Worm (Caenorhabditis elegans) whole organism, young adult: ENCODE results near the gene C05E4.7.
A peak's percentile ranks its signal among the peaks of the same experiment; 100 is the strongest.

Experiments
- B0261.1 ChIP-seq: sonication (generic microtip); optimal IDR thresholded peaks from 2 replicates; lab custom pipeline; 2016; ENCODE audit warnings: mild to moderate bottlenecking, missing genetic modification characterization, moderate library complexity, missing compliant biosample characterization
- D2030.7 ChIP-seq: fragments of 200-800 bp; sonication (Bioruptor generic); IDR thresholded peaks from 2 replicates; pipeline ENCODE4 v1.3.6; 2022; ENCODE audit warnings: missing genetic modification reagents, missing genetic modification characterization, missing compliant biosample characterization
- F22D6.2 ChIP-seq: sonication (generic microtip); optimal IDR thresholded peaks from 2 replicates; lab custom pipeline; 2016; ENCODE audit warnings: mild to moderate bottlenecking, missing genetic modification characterization, missing compliant biosample characterization
- F49E8.2 ChIP-seq: sonication (generic microtip); optimal IDR thresholded peaks from 3 replicates; lab custom pipeline; 2017; ENCODE audit warnings: missing genetic modification characterization, mild to moderate bottlenecking, missing compliant biosample characterization, antibody characterized with exemption, moderate library complexity; ENCODE audit not compliant: insufficient read depth
- F52B5.7 ChIP-seq: sonication (generic microtip); optimal IDR thresholded peaks from 2 replicates; lab custom pipeline; 2016; ENCODE audit warnings: mild to moderate bottlenecking, missing genetic modification characterization, missing compliant biosample characterization
- F55B11.4 ChIP-seq: sonication (generic microtip); optimal IDR thresholded peaks from 2 replicates; lab custom pipeline; 2016; ENCODE audit warnings: missing compliant biosample characterization, missing genetic modification characterization, borderline replicate concordance; ENCODE audit not compliant: insufficient read depth
- K11D2.4 ChIP-seq: fragments of 200-800 bp; sonication (Bioruptor generic); IDR thresholded peaks from 2 replicates; pipeline ENCODE4 v1.3.6; 2022; ENCODE audit warnings: missing genetic modification reagents, missing genetic modification characterization, missing compliant biosample characterization
- T26A5.8 ChIP-seq: sonication (generic microtip); optimal IDR thresholded peaks from 2 replicates; lab custom pipeline; 2016; ENCODE audit warnings: missing genetic modification characterization, missing compliant biosample characterization
- Y53G8AR.9 ChIP-seq: fragments of 200-800 bp; sonication (Bioruptor generic); conservative IDR thresholded peaks from 2 replicates; pipeline ENCODE4 v1.3.6; 2022; ENCODE audit warnings: missing genetic modification reagents, missing genetic modification characterization, missing compliant biosample characterization
- Y67H2A.10 ChIP-seq: fragments of 200-800 bp; sonication (Bioruptor generic); conservative IDR thresholded peaks from 2 replicates; pipeline ENCODE4 v1.3.6; 2022; ENCODE audit warnings: missing genetic modification reagents, missing genetic modification characterization, missing compliant biosample characterization
- ZK185.1 ChIP-seq: sonication (generic microtip); optimal IDR thresholded peaks from 2 replicates; lab custom pipeline; 2016; ENCODE audit warnings: mild to moderate bottlenecking, missing genetic modification characterization, missing compliant biosample characterization; ENCODE audit not compliant: poor library complexity, severe bottlenecking
- attf-3 ChIP-seq: fragments of 200-800 bp; sonication (Bioruptor generic); conservative IDR thresholded peaks from 2 replicates; pipeline ENCODE4 v1.3.6; 2022; ENCODE audit warnings: missing genetic modification reagents, missing genetic modification characterization, missing compliant biosample characterization
- attf-6 ChIP-seq: fragments of 200-800 bp; sonication (Bioruptor generic); IDR thresholded peaks from 2 replicates; pipeline ENCODE4 v1.3.6; 2022; ENCODE audit warnings: missing genetic modification reagents, missing genetic modification characterization, missing compliant biosample characterization
- bed-2 ChIP-seq: fragments of 200-800 bp; sonication (Bioruptor generic); IDR thresholded peaks from 2 replicates; pipeline ENCODE4 v1.3.6; 2022; ENCODE audit warnings: missing genetic modification reagents, missing genetic modification characterization, missing compliant biosample characterization
- ccch-3 ChIP-seq: fragments of 200-800 bp; sonication (Bioruptor generic); optimal IDR thresholded peaks from 2 replicates; lab custom pipeline; 2018; ENCODE audit warnings: mild to moderate bottlenecking, missing genetic modification characterization, missing compliant biosample characterization
- cebp-1 ChIP-seq, 2 experiments: fragments of 200-800 bp in 1 of 2; sonication (Bioruptor generic) in 1 of 2; sonication (generic microtip) in 1 of 2; IDR thresholded peaks in 1 of 2; optimal IDR thresholded peaks in 1 of 2; 2 replicates each; pipeline versions ENCODE4 v1.3.6 to Lab custom; 2017 to 2022; ENCODE audit warnings: missing compliant biosample characterization in 2 of 2, missing genetic modification characterization in 2 of 2, mild to moderate bottlenecking in 1 of 2, missing genetic modification reagents in 1 of 2, moderate library complexity in 1 of 2
- ceh-40 ChIP-seq: fragments of 200-800 bp; sonication (Bioruptor generic); IDR thresholded peaks from 2 replicates; pipeline ENCODE4 v1.3.6; 2022; ENCODE audit warnings: missing genetic modification characterization, missing compliant biosample characterization
- ceh-58 ChIP-seq: fragments of 200-800 bp; sonication (Bioruptor generic); IDR thresholded peaks from 2 replicates; pipeline ENCODE4 v1.3.6; 2022; ENCODE audit warnings: missing genetic modification characterization, missing compliant biosample characterization
- chd-7 ChIP-seq: sonication (generic microtip); optimal IDR thresholded peaks from 2 replicates; lab custom pipeline; 2016; ENCODE audit warnings: mild to moderate bottlenecking, missing genetic modification characterization, moderate library complexity, missing compliant biosample characterization
- die-1 ChIP-seq: sonication (generic microtip); optimal IDR thresholded peaks from 2 replicates; lab custom pipeline; 2016; ENCODE audit warnings: missing genotype, mild to moderate bottlenecking, missing genetic modification characterization, missing compliant biosample characterization
- dox-1 ChIP-seq: fragments of 200-800 bp; sonication (Bioruptor generic); IDR thresholded peaks from 2 replicates; pipeline ENCODE4 v1.3.6; 2022; ENCODE audit warnings: missing genetic modification reagents, missing genetic modification characterization, missing compliant biosample characterization
- dpff-1 ChIP-seq: sonication (generic microtip); optimal IDR thresholded peaks from 2 replicates; lab custom pipeline; 2017; ENCODE audit warnings: mild to moderate bottlenecking, missing genetic modification characterization, missing compliant biosample characterization
- ekl-4 ChIP-seq: fragments of 200-800 bp; sonication (Bioruptor generic); IDR thresholded peaks from 2 replicates; pipeline ENCODE4 v1.3.6; 2022; ENCODE audit warnings: missing genetic modification reagents, missing genetic modification characterization, missing compliant biosample characterization
- ets-4 ChIP-seq: fragments of 200-800 bp; sonication (Bioruptor generic); optimal IDR thresholded peaks from 2 replicates; lab custom pipeline; 2018; ENCODE audit warnings: mild to moderate bottlenecking, missing genetic modification characterization, missing compliant biosample characterization
- hlh-26 ChIP-seq: fragments of 200-800 bp; sonication (Bioruptor generic); conservative IDR thresholded peaks from 2 replicates; pipeline ENCODE4 v1.3.6; 2022; ENCODE audit warnings: missing genetic modification reagents, missing genetic modification characterization, missing compliant biosample characterization
- hrde-1 ChIP-seq: sonication (generic microtip); optimal IDR thresholded peaks from 2 replicates; lab custom pipeline; 2016; ENCODE audit warnings: missing genetic modification characterization, mild to moderate bottlenecking, missing compliant biosample characterization, moderate library complexity, missing genotype, missing genetic modification reagents, borderline replicate concordance
- hsf-1 ChIP-seq: fragments of 200-800 bp; sonication (Bioruptor generic); IDR thresholded peaks from 2 replicates; pipeline ENCODE4 v1.3.6; 2022; ENCODE audit warnings: missing genetic modification reagents, missing genetic modification characterization, missing compliant biosample characterization
- let-607 ChIP-seq, 2 experiments: fragments of 200-800 bp in 1 of 2; sonication (Bioruptor generic) in 1 of 2; sonication (generic microtip) in 1 of 2; optimal IDR thresholded peaks; 2 replicates each; lab custom pipeline; 2016 to 2018; ENCODE audit warnings: mild to moderate bottlenecking in 2 of 2, missing compliant biosample characterization in 2 of 2, missing genetic modification characterization in 2 of 2, moderate library complexity in 2 of 2, missing genotype in 1 of 2
- lin-35 ChIP-seq, 3 experiments: fragments of 150-350 bp in 2 of 3; sonication (generic microtip) in 1 of 3; optimal IDR thresholded peaks; 2 replicates each; lab custom pipeline; 2014 to 2018; ENCODE audit warnings: missing biosample characterization in 3 of 3, missing genetic modification characterization in 3 of 3, missing genetic modification reagents in 3 of 3
- lin-40 ChIP-seq: sonication (generic microtip); optimal IDR thresholded peaks from 2 replicates; lab custom pipeline; 2016; ENCODE audit warnings: missing genetic modification characterization, mild to moderate bottlenecking, missing compliant biosample characterization, missing genotype, missing genetic modification reagents
- lin-54 ChIP-seq: fragments of 200-800 bp; sonication (Bioruptor generic); optimal IDR thresholded peaks from 2 replicates; lab custom pipeline; 2018; ENCODE audit warnings: mild to moderate bottlenecking, missing genetic modification characterization, missing compliant biosample characterization
- lsl-1 ChIP-seq: fragments of 200-800 bp; sonication (Bioruptor generic); optimal IDR thresholded peaks from 2 replicates; lab custom pipeline; 2018; ENCODE audit warnings: mild to moderate bottlenecking, missing genetic modification characterization, moderate library complexity, missing compliant biosample characterization
- madf-10 ChIP-seq: sonication (generic microtip); optimal IDR thresholded peaks from 2 replicates; lab custom pipeline; 2016; ENCODE audit warnings: mild to moderate bottlenecking, missing genetic modification characterization, missing compliant biosample characterization
- madf-8 ChIP-seq: fragments of 200-800 bp; sonication (Bioruptor generic); conservative IDR thresholded peaks from 2 replicates; pipeline ENCODE4 v1.3.6; 2022; ENCODE audit warnings: missing genetic modification reagents, missing genetic modification characterization, missing compliant biosample characterization
- nhr-179 ChIP-seq: sonication (generic microtip); optimal IDR thresholded peaks from 2 replicates; lab custom pipeline; 2016; ENCODE audit warnings: mild to moderate bottlenecking, missing genetic modification characterization, missing compliant biosample characterization
- nhr-80 ChIP-seq: sonication (generic microtip); optimal IDR thresholded peaks from 2 replicates; lab custom pipeline; 2016; ENCODE audit warnings: missing genetic modification characterization, missing compliant biosample characterization
- rcor-1 ChIP-seq: fragments of 200-800 bp; sonication (Bioruptor generic); IDR thresholded peaks from 2 replicates; pipeline ENCODE4 v1.3.6; 2022; ENCODE audit warnings: missing genetic modification reagents, missing genetic modification characterization, missing compliant biosample characterization
- snpc-3.4 ChIP-seq: sonication (generic microtip); optimal IDR thresholded peaks from 2 replicates; lab custom pipeline; 2017; ENCODE audit warnings: missing genetic modification characterization, mild to moderate bottlenecking, missing compliant biosample characterization, antibody characterized with exemption, moderate library complexity, missing genotype, missing genetic modification reagents
- zim-3 ChIP-seq: sonication (generic microtip); optimal IDR thresholded peaks from 2 replicates; lab custom pipeline; 2017; ENCODE audit warnings: mild to moderate bottlenecking, missing genetic modification characterization, moderate library complexity, missing compliant biosample characterization
- ztf-18 ChIP-seq: sonication (generic microtip); optimal IDR thresholded peaks from 2 replicates; lab custom pipeline; 2016; ENCODE audit warnings: missing genotype, mild to moderate bottlenecking, missing genetic modification characterization, missing compliant biosample characterization
- ztf-25 ChIP-seq: fragments of 200-800 bp; sonication (Bioruptor generic); IDR thresholded peaks from 2 replicates; pipeline ENCODE4 v1.3.6; 2022; ENCODE audit warnings: missing genetic modification reagents, missing genetic modification characterization, missing compliant biosample characterization

C05E4.7 gene

ce11 chrV:726573-727483 lies 15.1 kb upstream of the C05E4.7 start (continued):
- no peak; the same call in 1 of the 2 replicates for TF ChIP-seq cebp-1 (GFP tag; IDR thresholded peaks at IDR 0.05; lab: Robert Waterston, UW)
- no peak for TF ChIP-seq cebp-1 (tag; optimal IDR thresholded peaks at IDR 0.05; lab: Kevin White, UChicago)

ce11 chrV:727484-728351 lies 14.2 kb upstream of the C05E4.7 start, which contains the start of the genes icl-1 and srh-2:
Gene icl-1 (minus strand): TSS chrV:728004.
Gene srh-2 (plus strand): TSS chrV:728301.
- TF ChIP-seq lin-35 (GFP tag; optimal IDR thresholded peaks at IDR 0.05; lab: Kevin White, UChicago), result no peak
- TF ChIP-seq dpff-1 (tag; lab: Kevin White, UChicago), result peak; percentile 68
- TF ChIP-seq let-607 (tag; optimal IDR thresholded peaks at IDR 0.05; lab: Kevin White, UChicago), result no peak
- no peak for TF ChIP-seq die-1 (tag; lab: Kevin White, UChicago)
- TF ChIP-seq F49E8.2 (tag; lab: Kevin White, UChicago), result no peak
- peak; percentile 28 for TF ChIP-seq F22D6.2 (tag; lab: Kevin White, UChicago)
- TF ChIP-seq lin-40 (tag; lab: Kevin White, UChicago), result peak; percentile 18
- no peak for TF ChIP-seq ccch-3
- peak; percentile 27 for TF ChIP-seq ZK185.1 (tag; lab: Kevin White, UChicago)
- no peak for TF ChIP-seq D2030.7 (GFP tag; lab: Robert Waterston, UW)
- TF ChIP-seq rcor-1 (GFP tag; lab: Robert Waterston, UW), result 0 out of 2 replicates have a peak, but pooled peaks have one; percentile 36
- TF ChIP-seq madf-8 (GFP tag; lab: Robert Waterston, UW), result no peak
- TF ChIP-seq nhr-179 (tag; lab: Kevin White, UChicago), result no peak
- TF ChIP-seq ceh-40 (GFP tag; lab: Robert Waterston, UW), result no peak
- TF ChIP-seq B0261.1 (tag; lab: Kevin White, UChicago), result no peak
- TF ChIP-seq ekl-4 (GFP tag; lab: Robert Waterston, UW), result no peak
- TF ChIP-seq ceh-58 (GFP tag; lab: Robert Waterston, UW), result no peak
- TF ChIP-seq F52B5.7 (tag; lab: Kevin White, UChicago), result peak; percentile 83
- peak; percentile 43 for TF ChIP-seq madf-10 (tag; lab: Kevin White, UChicago)
- TF ChIP-seq lin-54, result no peak
- TF ChIP-seq chd-7 (tag; lab: Kevin White, UChicago), result peak; percentile 42
- TF ChIP-seq hrde-1 (tag; lab: Kevin White, UChicago), result no peak
- TF ChIP-seq K11D2.4 (GFP tag; lab: Robert Waterston, UW), result peak; percentile 73
- TF ChIP-seq bed-2, result no peak
- no peak for TF ChIP-seq ets-4 (GFP tag; lab: Kevin White, UChicago)
- TF ChIP-seq lsl-1 (GFP tag; lab: Kevin White, UChicago), result no peak
- no peak for TF ChIP-seq snpc-3.4 (tag; lab: Kevin White, UChicago)
- 0 out of 2 replicates have a peak, but pooled peaks have one; percentile 46 for TF ChIP-seq ztf-25 (GFP tag; lab: Robert Waterston, UW)
- no peak for TF ChIP-seq F55B11.4 (tag; lab: Kevin White, UChicago)
- TF ChIP-seq attf-6 (GFP tag; lab: Robert Waterston, UW), result no peak
- TF ChIP-seq zim-3 (tag; lab: Kevin White, UChicago), result peak; percentile 45
- no peak for TF ChIP-seq T26A5.8 (tag; lab: Kevin White, UChicago)
- TF ChIP-seq Y67H2A.10 (GFP tag; lab: Robert Waterston, UW), result no peak
- peak; percentile 64 for TF ChIP-seq dox-1 (GFP tag; lab: Robert Waterston, UW)
- peak; percentile 13 for TF ChIP-seq nhr-80
- no peak; the same call in 1 of the 2 replicates for TF ChIP-seq hsf-1 (GFP tag; lab: Robert Waterston, UW)
- no peak for TF ChIP-seq ztf-18 (tag; lab: Kevin White, UChicago)
- TF ChIP-seq attf-3 (GFP tag; lab: Robert Waterston, UW), result no peak
- peak; percentile 87 for TF ChIP-seq Y53G8AR.9
- TF ChIP-seq hlh-26, result 0 out of 2 replicates have a peak, but pooled peaks have one; percentile 67
